Fruit fly (Drosophila melanogaster) Kc167 (cell line): ENCODE data around the gene CG12725.

Source experiments
- Sin3A ChIP-seq: fragments of >200 bp; optimal IDR thresholded peaks from 2 replicates; lab custom pipeline; 2018; ENCODE audit warnings: missing external identifiers
- psq ChIP-seq: fragments of >200 bp; optimal IDR thresholded peaks from 2 replicates; lab custom pipeline; 2017; ENCODE audit warnings: missing external identifiers

DNA sequence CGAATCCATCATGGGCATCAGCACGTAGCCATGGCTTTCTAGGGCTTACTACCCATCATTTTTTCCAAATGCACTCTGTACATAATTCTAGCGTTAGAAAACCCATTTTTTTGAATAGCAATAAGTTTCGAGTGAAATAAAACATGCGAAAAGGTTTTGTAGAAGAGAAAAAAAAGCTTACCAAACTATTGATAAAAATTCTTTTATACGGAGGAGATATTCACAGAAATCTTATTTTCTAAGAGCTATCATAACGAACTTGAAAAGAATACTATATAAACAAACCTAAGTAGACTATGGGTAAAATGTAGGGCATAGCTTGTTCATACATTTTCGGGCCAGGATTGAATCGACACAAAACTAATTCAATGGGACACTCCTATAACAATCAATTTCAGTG is 32.4 kb downstream of the CG12725 start, which contains the start of gene CG1640:
- TF ChIP-seq Sin3A (no peak), psq (no peak)
